Fruit fly (Drosophila melanogaster) whole organism, adult: ENCODE data around the gene GC2.
A peak's percentile ranks its signal among the peaks of the same experiment; 100 is the strongest.

ENCODE experiments used
- CG12768 ChIP-seq: fragments of 200-800 bp; sonication (Bioruptor generic); optimal IDR thresholded peaks from 2 replicates; lab custom pipeline; 2017; ENCODE audit warnings: missing biosample characterization, missing genetic modification characterization, mild to moderate bottlenecking, moderate library complexity, missing genetic modification reagents
- CG14711 ChIP-seq: fragments of 200-800 bp; sonication (Bioruptor generic); optimal IDR thresholded peaks from 2 replicates; lab custom pipeline; 2018; ENCODE audit warnings: missing biosample characterization, mild to moderate bottlenecking, missing genetic modification characterization, moderate library complexity
- CG5204 ChIP-seq: fragments of 200-800 bp; sonication (Bioruptor generic); optimal IDR thresholded peaks from 2 replicates; lab custom pipeline; 2016; ENCODE audit warnings: missing biosample characterization, missing genetic modification characterization
- CG7045 ChIP-seq: fragments of 200-800 bp; sonication (Bioruptor generic); optimal IDR thresholded peaks from 2 replicates; lab custom pipeline; 2017; ENCODE audit warnings: missing biosample characterization, mild to moderate bottlenecking, missing genetic modification characterization
- Clk ChIP-seq: fragments of 200-800 bp; sonication (Bioruptor generic); optimal IDR thresholded peaks from 2 replicates; lab custom pipeline; 2017; ENCODE audit warnings: missing biosample characterization, missing genetic modification characterization
- Mnt ChIP-seq: fragments of 200-800 bp; sonication (Bioruptor generic); optimal IDR thresholded peaks from 2 replicates; lab custom pipeline; 2016; ENCODE audit warnings: missing biosample characterization, mild to moderate bottlenecking, missing genetic modification characterization
- cic ChIP-seq: fragments of 200-800 bp; sonication (Bioruptor generic); optimal IDR thresholded peaks from 2 replicates; lab custom pipeline; 2017; ENCODE audit warnings: missing biosample characterization, mild to moderate bottlenecking, missing genetic modification characterization, moderate library complexity
- cnc ChIP-seq, 2 experiments: fragments of >200 bp; optimal IDR thresholded peaks; 2 replicates each; lab custom pipeline; 2017
- kay ChIP-seq: fragments of 200-800 bp; sonication (Bioruptor generic); peaks from one replicate; lab custom pipeline; 2016; ENCODE audit warnings: missing biosample characterization, missing genetic modification characterization, borderline replicate concordance
- pad ChIP-seq: fragments of 200-800 bp; sonication (Bioruptor generic); optimal IDR thresholded peaks from 3 replicates; lab custom pipeline; 2017; ENCODE audit warnings: missing biosample characterization, missing genetic modification characterization, mild to moderate bottlenecking, moderate library complexity, missing genetic modification reagents

DNA sequence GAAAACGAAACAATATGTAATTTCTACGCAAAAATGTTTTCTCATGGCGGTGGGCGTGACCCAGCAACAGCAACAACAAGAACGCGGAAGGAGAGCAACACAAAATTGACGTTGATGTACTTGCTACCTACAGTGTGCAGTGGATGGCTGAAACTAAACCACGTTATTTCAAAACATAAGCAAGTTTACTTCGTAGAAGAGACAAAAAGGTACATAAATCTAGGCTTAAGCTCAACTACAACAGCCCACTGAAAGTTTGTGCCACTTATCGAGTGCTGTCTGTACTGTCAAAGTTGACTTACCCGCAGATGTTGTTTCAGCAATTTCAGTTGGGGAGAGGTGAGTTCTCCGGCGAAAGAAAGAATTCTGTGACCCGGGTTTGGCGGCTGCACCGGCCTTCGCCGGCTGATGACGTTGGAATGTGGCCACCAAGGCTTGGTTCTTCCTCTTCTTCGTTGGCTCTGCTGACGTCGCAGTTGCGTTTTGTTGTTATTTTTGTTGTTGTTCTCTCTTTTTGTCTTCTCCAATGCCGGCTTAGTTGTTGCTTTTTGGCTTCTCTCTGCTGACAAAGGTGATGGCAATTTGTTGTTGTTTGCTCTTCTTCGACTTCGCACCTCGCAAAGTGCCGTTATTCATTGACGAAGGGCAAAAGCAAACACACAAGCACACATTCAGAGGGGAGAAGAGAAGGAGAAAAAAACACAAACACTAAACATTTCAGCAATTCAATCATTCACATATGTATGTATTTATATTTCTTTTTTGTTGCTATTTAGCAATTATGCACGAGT lies 24.2 kb upstream of the GC2 start:
- TF ChIP-seq CG14711 (tag; lab: Kevin White, UChicago): no peak
- no peak for TF ChIP-seq cic (GFP tag; lab: Kevin White, UChicago)
- TF ChIP-seq CG7045: no peak
- no peak for TF ChIP-seq CG5204 (GFP tag; lab: Kevin White, UChicago)
- TF ChIP-seq cnc (optimal IDR thresholded peaks at IDR 0.05; lab: Kevin White, UChicago): no peak
- no peak for TF ChIP-seq CG12768 (GFP tag; lab: Kevin White, UChicago)
- no peak for TF ChIP-seq kay (GFP tag; lab: Kevin White, UChicago)
- peak; percentile 92 for TF ChIP-seq pad
- no peak for TF ChIP-seq Clk (GFP tag; lab: Kevin White, UChicago)
- TF ChIP-seq Mnt (GFP tag; lab: Kevin White, UChicago): no peak
